Worm (Caenorhabditis elegans) whole organism, mixed stage, embryonic: ENCODE measurements around the gene Y43C5B.3.

Experiments
- blmp-1 ChIP-seq: fragments of 150-350 bp; optimal IDR thresholded peaks from 2 replicates; lab custom pipeline; 2014; ENCODE audit warnings: missing biosample characterization, missing genetic modification characterization
- ceh-43 ChIP-seq: fragments of 200-800 bp; sonication (Bioruptor generic); optimal IDR thresholded peaks from 2 replicates; lab custom pipeline; 2018; ENCODE audit warnings: mild to moderate bottlenecking, missing genetic modification characterization, moderate library complexity, missing compliant biosample characterization
- elt-3 ChIP-seq: fragments of 150-350 bp; optimal IDR thresholded peaks from 2 replicates; lab custom pipeline; 2014; ENCODE audit warnings: missing biosample characterization, missing genetic modification characterization
- lin-13 ChIP-seq: fragments of 150-350 bp; optimal IDR thresholded peaks from 2 replicates; lab custom pipeline; 2014; ENCODE audit warnings: missing biosample characterization, missing genetic modification characterization
- mep-1 ChIP-seq: fragments of 150-350 bp; optimal IDR thresholded peaks from 2 replicates; lab custom pipeline; 2017; ENCODE audit warnings: missing biosample characterization, missing genetic modification reagents, missing genetic modification characterization, inconsistent platforms
- nhr-237 ChIP-seq: fragments of 150-350 bp; optimal IDR thresholded peaks from 2 replicates; lab custom pipeline; 2014; ENCODE audit warnings: missing biosample characterization, missing genetic modification characterization
- unc-39 ChIP-seq: fragments of 150-350 bp; optimal IDR thresholded peaks from 2 replicates; lab custom pipeline; 2014; ENCODE audit warnings: missing biosample characterization, missing genetic modification characterization

ce11 chrIV:10381035-10381434 is 30.6 kb downstream of the Y43C5B.3 start:
- TF ChIP-seq lin-13 (tag; lab: Kevin White, UChicago) = no peak
- no peak for TF ChIP-seq blmp-1 (tag; lab: Kevin White, UChicago)
- TF ChIP-seq ceh-43 (GFP tag; lab: Kevin White, UChicago) = no peak
- TF ChIP-seq mep-1 (tag; lab: Kevin White, UChicago) = no peak
- TF ChIP-seq unc-39 (tag; lab: Kevin White, UChicago) = no peak
- TF ChIP-seq nhr-237 (tag; lab: Kevin White, UChicago) = no peak
- no peak for TF ChIP-seq elt-3 (tag; lab: Kevin White, UChicago)
